Fruit fly (Drosophila melanogaster) whole organism, prepupa: ENCODE data around the gene CG31463.

ENCODE experiments used
- Blimp-1 ChIP-seq: fragments of 200-800 bp; sonication (Bioruptor generic); optimal IDR thresholded peaks from 3 replicates; lab custom pipeline; 2017; ENCODE audit warnings: missing biosample characterization, missing genetic modification characterization, mild to moderate bottlenecking, moderate library complexity, missing genetic modification reagents
- CG10631 ChIP-seq: fragments of 200-800 bp; sonication (Bioruptor generic); optimal IDR thresholded peaks from 2 replicates; lab custom pipeline; 2016; ENCODE audit warnings: missing biosample characterization, missing genetic modification characterization
- CG10669 ChIP-seq: fragments of 200-800 bp; sonication (Bioruptor generic); optimal IDR thresholded peaks from 3 replicates; lab custom pipeline; 2018; ENCODE audit warnings: missing biosample characterization, mild to moderate bottlenecking, missing genetic modification characterization, moderate library complexity
- CG11294 ChIP-seq: fragments of 200-800 bp; sonication (Bioruptor generic); IDR thresholded peaks from 2 replicates; pipeline ENCODE4 v1.3.6; 2022; ENCODE audit warnings: missing biosample characterization, missing genetic modification characterization
- CG1621 ChIP-seq: fragments of 200-800 bp; sonication (Bioruptor generic); optimal IDR thresholded peaks from 3 replicates; lab custom pipeline; 2018; ENCODE audit warnings: missing biosample characterization, mild to moderate bottlenecking, missing genetic modification characterization
- CG16779 ChIP-seq: fragments of 200-800 bp; sonication (Bioruptor generic); optimal IDR thresholded peaks from 3 replicates; lab custom pipeline; 2017; ENCODE audit warnings: missing biosample characterization, mild to moderate bottlenecking, missing genetic modification characterization
- CG31627 ChIP-seq: fragments of 200-800 bp; sonication (Bioruptor generic); optimal IDR thresholded peaks from 3 replicates; lab custom pipeline; 2016; ENCODE audit warnings: missing biosample characterization, missing genetic modification characterization
- CG32006 ChIP-seq: fragments of 200-800 bp; sonication (Bioruptor generic); optimal IDR thresholded peaks from 3 replicates; lab custom pipeline; 2017; ENCODE audit warnings: missing biosample characterization, mild to moderate bottlenecking, missing genetic modification characterization
- CG4318 ChIP-seq: fragments of 200-800 bp; sonication (Bioruptor generic); optimal IDR thresholded peaks from 3 replicates; lab custom pipeline; 2017; ENCODE audit warnings: missing biosample characterization, mild to moderate bottlenecking, missing genetic modification characterization
- CG6276 ChIP-seq: fragments of 200-800 bp; sonication (Bioruptor generic); optimal IDR thresholded peaks from 2 replicates; lab custom pipeline; 2017; ENCODE audit warnings: missing biosample characterization, mild to moderate bottlenecking, missing genetic modification characterization
- CG6808 ChIP-seq: fragments of 200-800 bp; sonication (Bioruptor generic); optimal IDR thresholded peaks from 3 replicates; lab custom pipeline; 2017; ENCODE audit warnings: missing biosample characterization, missing genetic modification characterization, mild to moderate bottlenecking, moderate library complexity, missing genetic modification reagents
- CG6854 ChIP-seq: fragments of 200-800 bp; sonication (Bioruptor generic); optimal IDR thresholded peaks from 2 replicates; lab custom pipeline; 2017; ENCODE audit warnings: missing biosample characterization, mild to moderate bottlenecking, missing genetic modification characterization
- CG7368 ChIP-seq: fragments of 200-800 bp; sonication (Bioruptor generic); optimal IDR thresholded peaks from 3 replicates; lab custom pipeline; 2016; ENCODE audit warnings: missing biosample characterization, missing genetic modification characterization
- CG8119 ChIP-seq: fragments of 200-800 bp; sonication (Bioruptor generic); IDR thresholded peaks from 3 replicates; pipeline ENCODE4 v1.3.6; 2022; ENCODE audit warnings: missing biosample characterization, missing genetic modification characterization
- CG8319 ChIP-seq: fragments of 200-800 bp; sonication (Bioruptor generic); optimal IDR thresholded peaks from 3 replicates; lab custom pipeline; 2016; ENCODE audit warnings: missing biosample characterization, missing genetic modification characterization
- CG9139 ChIP-seq: fragments of 200-800 bp; sonication (Bioruptor generic); optimal IDR thresholded peaks from 3 replicates; lab custom pipeline; 2017; ENCODE audit warnings: missing biosample characterization, mild to moderate bottlenecking, missing genetic modification characterization
- Eip75B ChIP-seq: fragments of 200-800 bp; sonication (Bioruptor generic); optimal IDR thresholded peaks from 3 replicates; lab custom pipeline; 2016; ENCODE audit warnings: missing biosample characterization, missing genetic modification characterization
- Eip93F ChIP-seq: fragments of 200-800 bp; sonication (Bioruptor generic); optimal IDR thresholded peaks from 2 replicates; lab custom pipeline; 2016; ENCODE audit warnings: missing biosample characterization, mild to moderate bottlenecking, missing genetic modification characterization
- Gug ChIP-seq: fragments of 200-800 bp; sonication (Bioruptor generic); IDR thresholded peaks from 2 replicates; pipeline ENCODE4 v1.3.6; 2022; ENCODE audit warnings: missing biosample characterization, missing genetic modification characterization
- Hr38 ChIP-seq: sonication (Bioruptor generic); optimal IDR thresholded peaks from 2 replicates; lab custom pipeline; 2016; ENCODE audit warnings: missing biosample characterization, missing genetic modification characterization
- Hr39 ChIP-seq: fragments of 200-800 bp; sonication (Bioruptor generic); optimal IDR thresholded peaks from 2 replicates; lab custom pipeline; 2016; ENCODE audit warnings: missing biosample characterization, missing genetic modification characterization
- Hr4 ChIP-seq: fragments of 200-800 bp; sonication (Bioruptor generic); optimal IDR thresholded peaks from 3 replicates; lab custom pipeline; 2016; ENCODE audit warnings: missing biosample characterization, missing genetic modification characterization
- Lpt ChIP-seq: fragments of 200-800 bp; sonication (Bioruptor generic); optimal IDR thresholded peaks from 3 replicates; lab custom pipeline; 2016; ENCODE audit warnings: missing biosample characterization, missing genetic modification characterization
- Met ChIP-seq: fragments of 200-800 bp; sonication (Bioruptor generic); optimal IDR thresholded peaks from 3 replicates; lab custom pipeline; 2016; ENCODE audit warnings: missing biosample characterization, missing genetic modification characterization
- Smox ChIP-seq: fragments of 200-800 bp; sonication (Bioruptor generic); optimal IDR thresholded peaks from 3 replicates; lab custom pipeline; 2016; ENCODE audit warnings: missing biosample characterization, missing genetic modification characterization
- Sox102F ChIP-seq: fragments of 200-800 bp; sonication (Bioruptor generic); optimal IDR thresholded peaks from 2 replicates; lab custom pipeline; 2016; ENCODE audit warnings: missing biosample characterization, mild to moderate bottlenecking, missing genetic modification characterization
- Sox14 ChIP-seq: fragments of 200-800 bp; sonication (Bioruptor generic); optimal IDR thresholded peaks from 3 replicates; lab custom pipeline; 2016; ENCODE audit warnings: missing biosample characterization, missing genetic modification characterization
- Sox15 ChIP-seq: fragments of 200-800 bp; sonication (Bioruptor generic); optimal IDR thresholded peaks from 3 replicates; lab custom pipeline; 2016; ENCODE audit warnings: missing biosample characterization, missing genetic modification characterization
- achi ChIP-seq: fragments of 200-800 bp; sonication (Bioruptor generic); optimal IDR thresholded peaks from 3 replicates; lab custom pipeline; 2016; ENCODE audit warnings: missing biosample characterization, missing genetic modification characterization
- acj6 ChIP-seq: fragments of 200-800 bp; sonication (Bioruptor generic); optimal IDR thresholded peaks from 3 replicates; lab custom pipeline; 2016; ENCODE audit warnings: missing biosample characterization, missing genetic modification characterization
- dac ChIP-seq: fragments of 200-800 bp; sonication (Bioruptor generic); optimal IDR thresholded peaks from 2 replicates; lab custom pipeline; 2017; ENCODE audit warnings: missing biosample characterization, mild to moderate bottlenecking, missing genetic modification characterization
- eg ChIP-seq: fragments of 200-800 bp; sonication (Bioruptor generic); IDR thresholded peaks from 3 replicates; pipeline ENCODE4 v1.3.6; 2022; ENCODE audit warnings: missing biosample characterization, missing genetic modification characterization
- fd59A ChIP-seq: fragments of 200-800 bp; sonication (Bioruptor generic); optimal IDR thresholded peaks from 2 replicates; lab custom pipeline; 2017; ENCODE audit warnings: missing biosample characterization, mild to moderate bottlenecking, missing genetic modification characterization, missing genetic modification reagents
- fd85E ChIP-seq: fragments of 200-800 bp; sonication (Bioruptor generic); optimal IDR thresholded peaks from 3 replicates; lab custom pipeline; 2016; ENCODE audit warnings: missing biosample characterization, missing genetic modification characterization
- net ChIP-seq: fragments of 200-800 bp; sonication (Bioruptor generic); optimal IDR thresholded peaks from 3 replicates; lab custom pipeline; 2016; ENCODE audit warnings: missing biosample characterization, missing genetic modification characterization
- spab ChIP-seq: fragments of 200-800 bp; sonication (Bioruptor generic); optimal IDR thresholded peaks from 2 replicates; lab custom pipeline; 2017; ENCODE audit warnings: missing biosample characterization, mild to moderate bottlenecking, missing genetic modification characterization, missing genetic modification reagents
- svp ChIP-seq: fragments of 200-800 bp; sonication (Bioruptor generic); peaks from one replicate; lab custom pipeline; 2016; ENCODE audit warnings: missing biosample characterization, missing genetic modification characterization
- vri ChIP-seq: fragments of 200-800 bp; sonication (Bioruptor generic); optimal IDR thresholded peaks from 3 replicates; lab custom pipeline; 2016; ENCODE audit warnings: missing biosample characterization, mild to moderate bottlenecking, missing genetic modification characterization

The CG31463 gene

DNA sequence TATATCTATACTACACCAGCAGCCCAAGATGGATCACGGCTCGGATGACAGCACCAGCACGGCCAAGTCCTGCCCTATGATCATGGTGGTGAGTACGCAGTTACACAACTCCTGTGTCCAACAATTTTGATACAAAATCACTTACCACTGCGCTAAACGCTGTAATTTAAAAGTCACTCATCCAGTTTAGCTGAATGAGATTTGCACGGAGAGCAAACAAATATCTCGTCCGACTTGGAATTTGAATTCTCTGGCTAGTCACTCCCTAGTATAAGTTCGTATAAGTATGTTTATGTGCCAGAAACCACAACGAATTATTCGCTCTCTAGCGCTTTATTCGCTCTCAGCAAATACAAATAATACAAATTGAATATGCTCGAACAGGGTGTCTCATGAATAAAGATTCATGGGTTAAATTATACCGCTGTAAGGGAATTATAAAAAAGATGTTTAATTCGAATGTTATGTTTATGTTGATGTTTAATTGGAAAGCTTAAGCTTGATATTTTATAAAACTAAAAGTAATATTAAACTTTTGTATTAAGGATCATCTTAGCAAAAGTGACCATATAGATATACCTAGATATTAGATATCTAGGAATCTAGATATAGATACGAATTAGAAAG lies 25.7 kb downstream of the CG31463 start (continued):
- no peak for TF ChIP-seq Met (GFP tag; lab: Kevin White, UChicago)
- no peak for TF ChIP-seq spab (GFP tag; lab: Kevin White, UChicago)
- no peak for TF ChIP-seq fd59A (GFP tag; lab: Kevin White, UChicago)
- no peak for TF ChIP-seq Gug
- TF ChIP-seq vri (GFP tag; lab: Kevin White, UChicago) = no peak
- no peak for TF ChIP-seq Hr38 (GFP tag; lab: Kevin White, UChicago)
- no peak for TF ChIP-seq CG10669 (GFP tag; lab: Kevin White, UChicago)
- TF ChIP-seq Sox102F (GFP tag; lab: Kevin White, UChicago) = no peak
- TF ChIP-seq Eip75B = no peak
- no peak for TF ChIP-seq acj6 (GFP tag; lab: Kevin White, UChicago)
- no peak for TF ChIP-seq svp (GFP tag; lab: Kevin White, UChicago)
- no peak for TF ChIP-seq achi (GFP tag; lab: Kevin White, UChicago)
- TF ChIP-seq CG6854 (GFP tag; lab: Kevin White, UChicago) = no peak
- TF ChIP-seq net = peak; percentile 20
- TF ChIP-seq Smox (GFP tag; lab: Kevin White, UChicago) = no peak
- no peak for TF ChIP-seq Hr39 (GFP tag; lab: Kevin White, UChicago)
- no peak for TF ChIP-seq CG10631
- no peak for TF ChIP-seq dac (GFP tag; lab: Kevin White, UChicago)
- TF ChIP-seq CG11294 (GFP tag; lab: Robert Waterston, UW) = no peak
- peak; percentile 71 for TF ChIP-seq eg
- TF ChIP-seq CG8119 = peak; percentile 66; the same call in 2 of the 3 replicates
- TF ChIP-seq Sox15 (GFP tag; lab: Kevin White, UChicago) = no peak
- no peak for TF ChIP-seq CG32006
- TF ChIP-seq, all 60 proteins: peak for 7

DNA sequence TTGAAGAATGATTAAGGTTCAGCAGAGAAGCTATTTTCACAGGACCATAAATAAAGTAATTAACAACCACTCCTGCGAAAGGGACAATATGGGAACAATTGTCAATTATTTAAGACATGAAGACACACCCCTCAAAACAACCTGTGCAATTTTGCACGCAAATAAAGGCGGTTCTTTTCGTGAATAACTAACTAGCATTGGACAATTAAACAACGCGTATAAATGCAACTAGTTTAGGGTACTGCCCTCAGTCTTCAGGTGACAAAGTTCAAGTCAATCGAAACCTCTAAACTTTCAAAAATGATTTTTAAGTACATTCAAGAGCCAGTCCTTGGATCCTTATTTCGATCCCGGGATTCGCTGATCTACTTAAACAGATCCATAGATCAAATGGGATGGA lies 29.3 kb downstream of the CG31463 start, which contains the start of gene Or85a:
Gene Or85a (plus strand): TSS at position 301 of the 400 bp plus-strand sequence.
- TF ChIP-seq CG7368 (GFP tag; lab: Kevin White, UChicago) = no peak
- no peak for TF ChIP-seq fd85E (GFP tag; lab: Kevin White, UChicago)
- TF ChIP-seq Sox14 (GFP tag; lab: Kevin White, UChicago) = no peak
- TF ChIP-seq Blimp-1 = no peak
- TF ChIP-seq Lpt (GFP tag; lab: Kevin White, UChicago) = no peak
- no peak for TF ChIP-seq Hr4 (GFP tag; lab: Kevin White, UChicago)
- TF ChIP-seq CG32006 = no peak
- TF ChIP-seq Eip93F (GFP tag; lab: Kevin White, UChicago) = no peak
- no peak for TF ChIP-seq CG31627
- no peak for TF ChIP-seq CG9139
- no peak for TF ChIP-seq CG4318 (GFP tag; lab: Kevin White, UChicago)
- TF ChIP-seq CG6276 (GFP tag; lab: Kevin White, UChicago) = no peak

DNA sequence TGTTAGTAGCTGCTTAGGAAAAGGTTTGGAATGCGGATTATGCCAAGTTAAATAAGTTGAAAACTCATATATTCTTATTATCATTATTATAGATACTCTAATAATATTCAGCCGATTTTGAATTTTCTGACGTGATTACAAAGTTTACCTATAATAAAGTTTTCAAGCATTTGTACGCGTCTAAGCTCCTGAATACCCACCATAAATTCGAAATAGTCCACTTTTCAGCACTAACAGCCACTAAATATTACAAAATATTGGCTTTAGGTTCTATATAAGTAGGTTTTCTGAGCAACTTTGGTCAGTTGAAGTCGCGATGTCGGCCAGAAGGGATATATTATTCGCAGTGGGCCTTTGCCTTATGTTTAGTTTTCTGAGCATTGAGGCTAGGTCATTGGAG lies 31.9 kb downstream of the CG31463 start, which contains the start of gene CG7443:
Gene CG7443 (plus strand): TSS at position 301 of the 400 bp plus-strand sequence.
- TF ChIP-seq CG10631 = no peak
- no peak for TF ChIP-seq CG8319 (GFP tag; lab: Kevin White, UChicago)
- no peak for TF ChIP-seq CG6276 (GFP tag; lab: Kevin White, UChicago)
- TF ChIP-seq spab (GFP tag; lab: Kevin White, UChicago) = no peak
- TF ChIP-seq CG16779 (tag; lab: Kevin White, UChicago) = no peak
- TF ChIP-seq fd85E (GFP tag; lab: Kevin White, UChicago) = no peak
- TF ChIP-seq CG6808 (GFP tag; lab: Kevin White, UChicago) = no peak
- no peak for TF ChIP-seq acj6 (GFP tag; lab: Kevin White, UChicago)
- TF ChIP-seq CG1621 (tag; lab: Kevin White, UChicago) = no peak
- TF ChIP-seq fd59A (GFP tag; lab: Kevin White, UChicago) = no peak
